Worm (Caenorhabditis elegans) whole organism, L4/young adult: ENCODE measurements around the gene lgc-21.

Experiments used
- W03F9.2 ChIP-seq: fragments of 150-350 bp; optimal IDR thresholded peaks from 2 replicates; lab custom pipeline; 2014; ENCODE audit warnings: missing biosample characterization, missing genetic modification characterization
- dao-5 ChIP-seq: sonication (generic microtip); optimal IDR thresholded peaks from 2 replicates; lab custom pipeline; 2016; ENCODE audit warnings: missing genotype, missing genetic modification characterization, moderate library complexity, missing compliant biosample characterization
- him-1 ChIP-seq: sonication (generic microtip); optimal IDR thresholded peaks from 2 replicates; lab custom pipeline; 2016; ENCODE audit warnings: missing genotype, missing genetic modification reagents, missing genetic modification characterization, missing compliant biosample characterization

DNA sequence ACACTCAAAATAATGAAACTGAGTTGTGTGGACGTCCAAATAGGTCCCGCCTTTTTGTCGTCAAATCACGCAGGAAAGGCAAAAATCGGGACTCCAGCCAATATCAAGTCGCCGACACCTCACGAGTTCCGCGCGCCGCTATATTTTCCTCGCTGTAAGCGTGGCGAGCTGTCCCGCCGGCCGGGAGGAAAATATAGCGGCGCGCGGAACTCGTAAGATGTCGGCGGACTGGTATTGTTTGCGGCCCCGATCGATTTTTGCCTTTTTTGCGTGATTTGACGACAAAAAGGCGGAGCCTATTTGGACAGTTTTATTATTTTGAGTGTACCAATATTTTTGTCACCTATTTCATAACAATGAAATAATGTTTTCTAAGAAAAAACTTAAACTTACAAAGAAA is 5.0 kb downstream of the lgc-21 start:
- TF ChIP-seq dao-5 (tag; lab: Kevin White, UChicago) (no peak), him-1 (tag; lab: Kevin White, UChicago) (no peak), W03F9.2 (no peak)
